Worm (Caenorhabditis elegans): ENCODE data around the gene C47D2.1.

ce11 chrX:8193213-8193612 lies 21.7 kb upstream of the C47D2.1 start:
- TF ChIP-seq ceh-16 (tag; optimal IDR thresholded peaks at IDR 0.05) (no peak), aly-2 (tag; optimal IDR thresholded peaks at IDR 0.05) (no peak), nhr-237 (tag; optimal IDR thresholded peaks at IDR 0.05) (no peak), daf-12 (tag; optimal IDR thresholded peaks at IDR 0.05) (no peak)

Measured in whole organism, L3 larva.